Worm (Caenorhabditis elegans): ENCODE measurements around the gene W10C4.1.

DNA sequence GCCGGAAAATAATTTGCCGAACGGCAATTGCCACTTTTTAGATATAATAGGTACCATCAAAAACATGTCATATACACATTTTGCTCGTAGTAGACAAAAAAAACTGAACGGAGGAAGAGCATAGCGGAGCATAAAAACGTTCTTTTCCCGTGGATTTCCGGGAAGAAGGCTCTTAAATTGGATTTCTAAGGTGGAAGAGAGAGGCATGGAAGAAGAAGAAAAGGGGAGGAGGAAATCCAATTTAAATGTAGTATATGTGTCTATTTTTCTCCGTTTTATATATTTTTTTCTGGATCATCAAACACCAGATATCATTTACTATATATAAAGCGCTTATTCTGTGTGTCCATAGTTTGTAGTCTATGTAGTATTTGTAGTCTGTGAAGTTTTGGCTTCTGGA is 4.5 kb upstream of the W10C4.1 start:
- no peak for TF ChIP-seq flt-1 (GFP tag; IDR thresholded peaks at IDR 0.05)
- no peak for TF ChIP-seq med-1 (GFP tag; optimal IDR thresholded peaks at IDR 0.05; ENCODE audit: insufficient read depth)
- no peak for TF ChIP-seq ref-1 (GFP tag; conservative IDR thresholded peaks at IDR 0.05)
- no peak for TF ChIP-seq ztf-23 (GFP tag; IDR thresholded peaks at IDR 0.05)
- TF ChIP-seq ztf-29 (GFP tag; IDR thresholded peaks at IDR 0.05) = no peak

Measured in whole organism, midembryonic.